Fruit fly (Drosophila melanogaster): ENCODE results near the gene ninaA.

ninaA gene

DNA sequence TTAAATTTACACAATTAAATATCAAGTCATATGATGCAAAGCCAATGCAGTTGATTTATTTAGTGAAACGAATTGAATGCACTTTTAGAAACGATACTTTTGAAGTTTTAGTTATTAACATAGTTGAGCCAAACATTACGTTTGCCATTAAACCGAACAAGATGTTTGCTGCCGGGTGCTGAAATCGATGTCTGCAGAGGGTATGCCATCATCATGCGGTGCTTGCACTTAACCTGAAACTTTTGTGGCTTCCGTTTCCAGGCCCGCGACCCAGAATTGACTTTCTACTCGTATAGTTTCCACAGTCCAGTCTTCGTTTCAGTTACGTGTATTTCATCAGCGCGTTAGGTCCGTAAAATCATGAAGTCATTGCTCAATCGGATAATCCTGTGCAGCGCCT is at the start of gene ninaA:
TSS of gene ninaA (plus strand) at position 301 of the 400 bp plus-strand sequence.
- no peak for TF ChIP-seq Snoo (tag; optimal IDR thresholded peaks at IDR 0.05)
- TF ChIP-seq gl (tag; optimal IDR thresholded peaks at IDR 0.05), result no peak
- TF ChIP-seq CG14655 (GFP tag; optimal IDR thresholded peaks at IDR 0.05), result no peak
- TF ChIP-seq CG8301 (tag; optimal IDR thresholded peaks at IDR 0.05), result no peak
- TF ChIP-seq CG15710 (tag; optimal IDR thresholded peaks at IDR 0.05), result no peak
- TF ChIP-seq CG12605 (GFP tag; IDR thresholded peaks at IDR 0.05), result no peak
- no peak for TF ChIP-seq CG34367 (tag; optimal IDR thresholded peaks at IDR 0.05)
- no peak for TF ChIP-seq CG10348 (GFP tag; IDR thresholded peaks at IDR 0.05)
- TF ChIP-seq CG4496 (GFP tag; IDR thresholded peaks at IDR 0.05), result no peak
- no peak for TF ChIP-seq CG9948 (tag; optimal IDR thresholded peaks at IDR 0.05)
- no peak for TF ChIP-seq rn (GFP tag; IDR thresholded peaks at IDR 0.05)
- no peak for TF ChIP-seq CG13204 (GFP tag; optimal IDR thresholded peaks at IDR 0.05)
- no peak for TF ChIP-seq fd96Ca (GFP tag; IDR thresholded peaks at IDR 0.05)
- no peak for TF ChIP-seq Pif1A (GFP tag; optimal IDR thresholded peaks at IDR 0.05)
- no peak for TF ChIP-seq Ets98B (GFP tag; IDR thresholded peaks at IDR 0.05)
- no peak for TF ChIP-seq CG32121 (GFP tag; IDR thresholded peaks at IDR 0.05)
- TF ChIP-seq CG17806 (tag; optimal IDR thresholded peaks at IDR 0.05), result no peak
- no peak for TF ChIP-seq Pif1B (GFP tag; optimal IDR thresholded peaks at IDR 0.05)
- no peak for TF ChIP-seq D1 (tag; optimal IDR thresholded peaks at IDR 0.05)
- TF ChIP-seq EcR (GFP tag; optimal IDR thresholded peaks at IDR 0.05), result no peak

DNA sequence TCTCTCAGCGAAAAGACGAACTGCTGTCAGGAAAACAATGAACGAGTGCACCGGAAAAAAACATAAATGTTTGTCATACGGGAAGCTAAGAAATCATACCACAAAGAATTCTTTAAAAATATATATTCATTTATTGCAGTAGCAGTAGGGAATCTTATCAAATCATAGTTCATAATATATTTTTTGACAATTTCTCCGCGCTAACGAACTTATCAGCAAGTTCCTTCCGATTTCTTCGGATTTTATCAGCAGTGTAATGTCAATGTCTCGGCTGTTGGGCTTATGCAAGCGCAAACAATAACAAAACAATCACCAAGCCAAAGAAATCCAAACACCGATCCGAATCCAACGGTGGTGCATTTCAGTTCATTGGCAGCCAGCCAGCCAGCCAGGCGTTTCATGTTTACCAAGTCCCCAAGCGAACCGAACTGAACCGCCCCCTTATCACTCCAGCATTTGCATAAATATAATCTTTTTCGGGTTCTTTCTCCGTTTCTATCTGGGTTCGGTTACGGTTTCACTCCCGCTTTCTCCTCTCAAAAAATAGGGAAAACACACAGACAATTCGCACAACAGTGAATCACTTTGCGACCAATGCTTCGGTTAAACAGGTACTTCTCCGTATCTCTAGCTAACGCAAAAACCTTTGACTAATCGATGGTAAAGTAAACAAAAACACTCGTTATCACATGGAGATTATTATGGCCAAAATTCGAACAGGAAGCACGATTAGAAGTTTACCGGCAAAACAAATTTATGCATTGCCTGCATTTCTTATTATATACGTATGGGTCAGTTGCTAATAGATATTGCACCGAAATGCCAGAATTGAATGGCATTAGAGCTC is 49.4 kb upstream of the ninaA start:
- TF ChIP-seq Snoo (tag; optimal IDR thresholded peaks at IDR 0.05) (no peak), gl (tag; optimal IDR thresholded peaks at IDR 0.05) (no peak), Ets98B (GFP tag; IDR thresholded peaks at IDR 0.05) (0 out of 2 replicates have a peak, but pooled peaks have one; percentile 8), CG4496 (GFP tag; IDR thresholded peaks at IDR 0.05) (no peak), CG34367 (tag; optimal IDR thresholded peaks at IDR 0.05) (no peak), CG8301 (tag; optimal IDR thresholded peaks at IDR 0.05) (no peak), CG32121 (GFP tag; IDR thresholded peaks at IDR 0.05) (no peak), CG15710 (tag; optimal IDR thresholded peaks at IDR 0.05) (peak; percentile 23), EcR (GFP tag; optimal IDR thresholded peaks at IDR 0.05) (peak; percentile 27), CG17806 (tag; optimal IDR thresholded peaks at IDR 0.05) (no peak), CG10348 (GFP tag; IDR thresholded peaks at IDR 0.05) (no peak), CG9948 (tag; optimal IDR thresholded peaks at IDR 0.05) (peak; percentile 26), CG12605 (GFP tag; IDR thresholded peaks at IDR 0.05) (no peak), rn (GFP tag; IDR thresholded peaks at IDR 0.05) (no peak)

DNA sequence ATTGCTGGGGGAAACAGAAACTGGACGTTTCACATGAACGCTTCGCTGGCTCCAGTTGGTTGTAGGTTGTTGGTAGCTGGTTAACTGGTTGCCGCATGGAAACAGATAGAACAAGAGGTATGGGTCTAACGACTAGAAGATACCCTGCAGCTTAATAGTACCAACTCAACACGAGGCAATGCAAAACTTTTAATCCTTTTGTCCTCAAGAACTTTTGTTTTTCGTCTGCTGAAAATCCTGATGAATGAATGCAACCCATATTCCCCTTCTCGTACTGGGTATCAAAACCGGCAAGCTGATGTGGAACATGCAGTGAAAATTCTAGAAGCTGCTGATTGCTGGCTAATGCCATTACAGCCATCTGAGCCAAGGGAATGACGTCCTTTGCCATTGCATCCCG is 39.1 kb upstream of the ninaA start:
- TF ChIP-seq Pif1B (GFP tag; optimal IDR thresholded peaks at IDR 0.05), result no peak
- TF ChIP-seq CG15710 (tag; optimal IDR thresholded peaks at IDR 0.05), result peak; percentile 84
- TF ChIP-seq CG13204 (GFP tag; optimal IDR thresholded peaks at IDR 0.05), result no peak
- TF ChIP-seq Ets98B (GFP tag; IDR thresholded peaks at IDR 0.05), result peak; percentile 84
- TF ChIP-seq D1 (tag; optimal IDR thresholded peaks at IDR 0.05), result no peak
- TF ChIP-seq CG17806 (tag; optimal IDR thresholded peaks at IDR 0.05), result peak; percentile 54
- peak; percentile 75 for TF ChIP-seq CG9948 (tag; optimal IDR thresholded peaks at IDR 0.05)
- TF ChIP-seq CG12605 (GFP tag; IDR thresholded peaks at IDR 0.05), result peak; percentile 74
- TF ChIP-seq CG32121 (GFP tag; IDR thresholded peaks at IDR 0.05), result peak; percentile 77
- TF ChIP-seq CG10348 (GFP tag; IDR thresholded peaks at IDR 0.05), result peak; percentile 83
- TF ChIP-seq Snoo (tag; optimal IDR thresholded peaks at IDR 0.05), result peak; percentile 5
- TF ChIP-seq CG4496 (GFP tag; IDR thresholded peaks at IDR 0.05), result peak; percentile 87
- no peak for TF ChIP-seq gl (tag; optimal IDR thresholded peaks at IDR 0.05)
- no peak for TF ChIP-seq CG8159 (tag; optimal IDR thresholded peaks at IDR 0.05)
- peak; percentile 89 for TF ChIP-seq CG14655 (GFP tag; optimal IDR thresholded peaks at IDR 0.05)
- TF ChIP-seq CG8301 (tag; optimal IDR thresholded peaks at IDR 0.05), result peak; percentile 88
- no peak for TF ChIP-seq Pif1A (GFP tag; optimal IDR thresholded peaks at IDR 0.05)
- TF ChIP-seq fd96Ca (GFP tag; IDR thresholded peaks at IDR 0.05), result peak; percentile 92
- TF ChIP-seq rn (GFP tag; IDR thresholded peaks at IDR 0.05), result peak; percentile 57
- TF ChIP-seq CG34367 (tag; optimal IDR thresholded peaks at IDR 0.05), result peak; percentile 44
- no peak for TF ChIP-seq EcR (GFP tag; optimal IDR thresholded peaks at IDR 0.05)

DNA sequence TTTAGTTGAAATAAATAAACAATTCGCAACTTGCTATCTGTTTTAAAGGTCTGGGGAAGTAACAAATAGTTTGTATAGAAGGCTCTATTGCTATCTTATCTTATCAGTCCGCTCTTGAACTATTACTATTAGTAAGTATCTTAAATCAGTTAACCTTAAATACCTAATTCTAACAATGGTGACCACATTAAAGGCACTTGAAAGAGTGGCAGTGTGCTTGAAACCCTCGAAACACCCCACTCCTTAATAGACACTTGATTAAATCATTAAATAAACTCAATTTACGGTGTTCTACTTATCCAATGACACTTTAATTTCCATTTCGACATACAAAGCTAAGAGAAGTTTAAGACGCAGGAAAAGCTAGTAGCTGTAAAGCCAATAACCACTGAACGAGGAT is 38.3 kb upstream of the ninaA start:
- TF ChIP-seq gl (tag; optimal IDR thresholded peaks at IDR 0.05) (no peak), fd96Ca (GFP tag; IDR thresholded peaks at IDR 0.05) (no peak), EcR (GFP tag; optimal IDR thresholded peaks at IDR 0.05) (no peak), CG13204 (GFP tag; optimal IDR thresholded peaks at IDR 0.05) (no peak), CG8159 (tag; optimal IDR thresholded peaks at IDR 0.05) (no peak), CG15710 (tag; optimal IDR thresholded peaks at IDR 0.05) (no peak), CG8301 (tag; optimal IDR thresholded peaks at IDR 0.05) (no peak), CG4496 (GFP tag; IDR thresholded peaks at IDR 0.05) (no peak), Snoo (tag; optimal IDR thresholded peaks at IDR 0.05) (no peak), rn (GFP tag; IDR thresholded peaks at IDR 0.05) (no peak), Pif1B (GFP tag; optimal IDR thresholded peaks at IDR 0.05) (no peak), CG14655 (GFP tag; optimal IDR thresholded peaks at IDR 0.05) (no peak)

DNA sequence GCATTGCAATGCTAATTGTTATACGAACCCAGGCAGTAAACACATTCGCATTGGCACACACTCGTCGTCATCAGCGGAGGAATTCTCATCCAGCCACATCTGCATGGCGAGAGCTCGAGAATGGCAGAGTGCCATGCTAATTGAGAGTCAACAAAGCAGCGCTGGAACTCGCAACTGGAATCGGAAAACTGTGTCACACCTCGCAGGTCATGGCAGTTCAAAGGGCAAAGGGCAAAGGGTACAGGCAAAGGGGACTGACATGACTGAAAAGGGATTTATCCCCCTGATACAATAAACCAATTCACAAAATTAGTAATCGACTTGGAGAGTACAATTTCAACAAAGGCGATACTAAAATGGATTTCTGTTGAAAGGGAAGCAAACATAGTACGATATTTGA is 37.1 kb upstream of the ninaA start:
- TF ChIP-seq EcR (GFP tag; optimal IDR thresholded peaks at IDR 0.05), result peak; percentile 69
- TF ChIP-seq gl (tag; optimal IDR thresholded peaks at IDR 0.05), result peak; percentile 24
- TF ChIP-seq CG12605 (GFP tag; IDR thresholded peaks at IDR 0.05), result no peak
- TF ChIP-seq Pif1B (GFP tag; optimal IDR thresholded peaks at IDR 0.05), result no peak

DNA sequence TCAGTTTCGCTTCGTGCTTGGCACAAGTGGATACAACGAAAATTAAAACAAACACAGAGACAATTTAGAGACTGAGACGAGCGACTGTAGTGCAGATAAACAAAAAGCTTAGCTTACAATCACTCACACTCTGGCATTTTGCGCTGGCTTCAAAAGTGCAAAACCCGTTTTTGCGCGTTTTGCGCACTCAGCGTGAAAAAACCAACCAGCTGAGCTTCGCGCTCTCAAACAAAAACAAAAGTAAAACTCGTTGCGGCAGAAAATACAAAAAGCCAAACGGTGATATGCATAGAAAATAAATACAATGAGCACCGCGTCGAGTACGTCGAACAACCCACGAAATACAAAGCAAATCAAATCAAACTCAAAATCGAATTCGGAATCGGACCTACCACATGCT is 36.4 kb upstream of the ninaA start:
- TF ChIP-seq CG13204 (GFP tag; optimal IDR thresholded peaks at IDR 0.05) (peak; percentile 25), rn (GFP tag; IDR thresholded peaks at IDR 0.05) (no peak), Ets98B (GFP tag; IDR thresholded peaks at IDR 0.05) (peak; percentile 36; the same call in 1 of the 2 replicates), CG32121 (GFP tag; IDR thresholded peaks at IDR 0.05) (peak; percentile 35; the same call in 1 of the 2 replicates), CG12605 (GFP tag; IDR thresholded peaks at IDR 0.05) (0 out of 2 replicates have a peak, but pooled peaks have one; percentile 45)

Data from whole organism, pupa.